Worm (Caenorhabditis elegans) whole organism, young adult: Measurements from ENCODE around the gene pyt-1.

Experiments
- ama-1 ChIP-seq, 3 experiments: fragments of 150-350 bp in 1 of 3; sonication (generic microtip) in 2 of 3; optimal IDR thresholded peaks; 2 replicates each; lab custom pipeline; 2014 to 2018; ENCODE audit warnings: missing biosample characterization in 2 of 3, missing genetic modification characterization in 2 of 3, missing genetic modification reagents in 2 of 3
- hmg-20 ChIP-seq: fragments of 200-800 bp; sonication (Bioruptor generic); IDR thresholded peaks from 2 replicates; pipeline ENCODE4 v1.3.6; 2022; ENCODE audit warnings: missing genetic modification reagents, missing genetic modification characterization, missing compliant biosample characterization
- lin-35 ChIP-seq, 3 experiments: fragments of 150-350 bp in 2 of 3; sonication (generic microtip) in 1 of 3; optimal IDR thresholded peaks; 2 replicates each; lab custom pipeline; 2014 to 2018; ENCODE audit warnings: missing biosample characterization in 3 of 3, missing genetic modification characterization in 3 of 3, missing genetic modification reagents in 3 of 3
- pbrm-1 ChIP-seq: fragments of 200-800 bp; sonication (Bioruptor generic); IDR thresholded peaks from 2 replicates; pipeline ENCODE4 v1.3.6; 2022; ENCODE audit warnings: missing genetic modification reagents, missing genetic modification characterization, missing compliant biosample characterization
- pha-4 ChIP-seq: fragments of 150-350 bp; sonication (generic microtip); optimal IDR thresholded peaks from 2 replicates; lab custom pipeline; 2014; ENCODE audit warnings: missing biosample characterization, missing genetic modification reagents, missing genetic modification characterization

- TF ChIP-seq pbrm-1 (GFP tag; lab: Robert Waterston, UW): no peak
- TF ChIP-seq hmg-20 (GFP tag; lab: Robert Waterston, UW): no peak
- TF ChIP-seq lin-35 (GFP tag; optimal IDR thresholded peaks at IDR 0.05; lab: Kevin White, UChicago): no peak
- TF ChIP-seq pha-4: no peak
- no peak for TF ChIP-seq ama-1 (optimal IDR thresholded peaks at IDR 0.05; lab: Kevin White, UChicago)
- no peak for TF ChIP-seq ama-1 (GFP tag; optimal IDR thresholded peaks at IDR 0.05; lab: Kevin White, UChicago)
Observed at ce11 chrV:10206502-10206901, 22.6 kb downstream of the pyt-1 start, which contains the start of gene rpc-25.
